Fruit fly (Drosophila melanogaster) whole organism, wandering third instar larva: ENCODE data around the gene CG9673.

Source experiments
- Abd-B ChIP-seq: fragments of >200 bp; optimal IDR thresholded peaks from 2 replicates; lab custom pipeline; 2017; ENCODE audit warnings: missing biosample characterization, missing genetic modification characterization
- h ChIP-seq: fragments of 200-800 bp; sonication (Bioruptor generic); optimal IDR thresholded peaks from 3 replicates; lab custom pipeline; 2016; ENCODE audit warnings: missing biosample characterization, mild to moderate bottlenecking, missing genetic modification characterization
- pan ChIP-seq: fragments of >200 bp; optimal IDR thresholded peaks from 2 replicates; lab custom pipeline; 2017
- usp ChIP-seq: fragments of >200 bp; optimal IDR thresholded peaks from 2 replicates; lab custom pipeline; 2017; ENCODE audit warnings: missing biosample characterization, missing genetic modification characterization

DNA sequence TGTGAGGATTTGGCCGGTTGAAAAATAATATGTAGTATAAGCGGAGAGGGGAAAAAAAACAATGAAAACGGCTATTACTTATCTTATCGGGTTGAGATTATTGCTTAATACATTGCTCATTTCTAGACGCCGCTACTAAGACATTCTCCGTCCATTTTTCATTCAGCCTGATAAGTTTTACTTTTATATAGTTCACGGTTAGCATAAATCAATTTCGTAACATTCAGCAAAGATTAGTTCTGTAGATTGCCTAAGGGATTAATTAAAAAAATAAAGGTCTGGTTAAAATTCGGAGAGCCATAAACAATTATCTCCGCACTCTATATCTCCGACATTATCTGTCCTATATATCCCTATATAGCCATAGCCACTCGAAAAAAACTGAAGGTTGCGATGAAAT, 43.8 kb upstream of the CG9673 start:
- TF ChIP-seq h (GFP tag; lab: Kevin White, UChicago) (no peak), pan (lab: Kevin White, UChicago) (no peak), Abd-B (no peak), usp (GFP tag; lab: Kevin White, UChicago) (no peak)
